Worm (Caenorhabditis elegans): Measurements from ENCODE around the gene F52E1.5.

The F52E1.5 gene

ce11 chrV:8400808-8401207 lies 21.5 kb downstream of the F52E1.5 start:
- TF ChIP-seq swsn-7 (tag; optimal IDR thresholded peaks at IDR 0.05) = no peak
- no peak for TF ChIP-seq C04F5.9 (tag; optimal IDR thresholded peaks at IDR 0.05)
- TF ChIP-seq zip-4 (GFP tag; optimal IDR thresholded peaks at IDR 0.05) = no peak
- no peak for TF ChIP-seq ceh-88 (GFP tag; IDR thresholded peaks at IDR 0.05)
- TF ChIP-seq C16A3.4 (tag; optimal IDR thresholded peaks at IDR 0.05) = no peak
- no peak for TF ChIP-seq hlh-4 (tag; optimal IDR thresholded peaks at IDR 0.05)
- no peak for TF ChIP-seq snpc-4 (tag; optimal IDR thresholded peaks at IDR 0.05)
- no peak for TF ChIP-seq ceh-63 (GFP tag; optimal IDR thresholded peaks at IDR 0.05)
- no peak for TF ChIP-seq mab-9 (GFP tag; IDR thresholded peaks at IDR 0.05)
- TF ChIP-seq efl-3 (GFP tag; optimal IDR thresholded peaks at IDR 0.05) = no peak
- TF ChIP-seq sptf-1 (tag; optimal IDR thresholded peaks at IDR 0.05) = no peak
- no peak for TF ChIP-seq lin-15B (tag; optimal IDR thresholded peaks at IDR 0.05)
- no peak for TF ChIP-seq ces-1 (GFP tag; optimal IDR thresholded peaks at IDR 0.05)
- no peak for TF ChIP-seq efl-1 (optimal IDR thresholded peaks at IDR 0.05)
- TF ChIP-seq efl-1 (GFP tag; optimal IDR thresholded peaks at IDR 0.05 in 1 of 2) = no peak
- TF ChIP-seq lir-3 (tag; optimal IDR thresholded peaks at IDR 0.05; ENCODE audit: poor library complexity) = no peak

ce11 chrV:8401267-8401666 lies 22.0 kb downstream of the F52E1.5 start:
- peak; percentile 41 for TF ChIP-seq lin-14 (GFP tag; optimal IDR thresholded peaks at IDR 0.05)
- TF ChIP-seq isw-1 (GFP tag; IDR thresholded peaks at IDR 0.05) = no peak
- no peak for TF ChIP-seq pqm-1 (tag; optimal IDR thresholded peaks at IDR 0.05)
- TF ChIP-seq blmp-1 (tag; optimal IDR thresholded peaks at IDR 0.05) = peak; percentile 89
- no peak for TF ChIP-seq irx-1 (tag; optimal IDR thresholded peaks at IDR 0.05)
- TF ChIP-seq nhr-20 (tag; optimal IDR thresholded peaks at IDR 0.05) = peak; percentile 16
- peak; percentile 61 for TF ChIP-seq nhr-85 (tag)
- peak; percentile 34 to 90 (median 74) for TF ChIP-seq elt-3 (tag; optimal IDR thresholded peaks at IDR 0.05)
- TF ChIP-seq sup-37 (GFP tag; optimal IDR thresholded peaks at IDR 0.05) = no peak
- TF ChIP-seq nhr-19 (GFP tag; conservative IDR thresholded peaks at IDR 0.05) = 0 out of 2 replicates have a peak, but pooled peaks have one; percentile 9
- TF ChIP-seq grh-1 (GFP tag; IDR thresholded peaks at IDR 0.05) = peak; percentile 41; the same call in 1 of the 2 replicates

- TF ChIP-seq elt-2 (tag; optimal IDR thresholded peaks at IDR 0.05) (peak; percentile 68), nhr-12 (tag; optimal IDR thresholded peaks at IDR 0.05) (no peak)
Measured at ce11 chrV:8402392-8402791, 23.1 kb downstream of the F52E1.5 start, which contains the start of gene F52E1.9. Gene F52E1.9 (minus strand): TSS chrV:8402669.

DNA sequence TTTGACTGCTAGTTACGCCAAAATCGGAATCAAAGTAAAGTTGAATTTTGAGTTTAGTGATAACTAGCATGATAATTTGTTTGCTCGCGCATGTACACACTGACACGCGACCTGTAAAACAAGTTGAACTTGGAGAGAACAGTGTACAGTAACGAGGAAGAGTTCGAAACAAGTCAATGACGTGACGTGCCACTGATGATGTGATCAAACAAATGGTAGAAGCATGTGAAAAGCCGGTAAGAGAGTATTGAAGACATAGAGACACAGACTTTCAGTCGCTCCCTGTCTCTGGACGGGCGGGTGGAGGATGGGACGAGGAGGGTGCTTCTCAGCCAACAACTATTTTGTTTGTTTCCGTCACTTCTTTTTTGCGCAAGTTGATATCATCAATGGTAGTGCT lies 23.8 kb downstream of the F52E1.5 start:
- TF ChIP-seq F16B12.6 (tag; optimal IDR thresholded peaks at IDR 0.05) (no peak), unc-86 (tag; optimal IDR thresholded peaks at IDR 0.05) (no peak), nhr-85 (tag) (no peak), snu-23 (GFP tag; optimal IDR thresholded peaks at IDR 0.05) (no peak), mab-9 (GFP tag; IDR thresholded peaks at IDR 0.05) (no peak), ceh-90 (tag; optimal IDR thresholded peaks at IDR 0.05) (no peak), unc-98 (GFP tag; IDR thresholded peaks at IDR 0.05) (no peak), nhr-47 (tag; optimal IDR thresholded peaks at IDR 0.05) (no peak), unc-130 (tag; optimal IDR thresholded peaks at IDR 0.05) (no peak), egl-13 (tag; optimal IDR thresholded peaks at IDR 0.05) (no peak), C34B4.2 (tag; optimal IDR thresholded peaks at IDR 0.05) (no peak), alr-1 (tag; optimal IDR thresholded peaks at IDR 0.05; ENCODE audit: borderline replicate concordance) (no peak), aly-2 (tag; optimal IDR thresholded peaks at IDR 0.05) (no peak)
